Fruit fly (Drosophila melanogaster) whole organism, embryonic: ENCODE data around the gene ph-d.

Experiments
- CG10321 ChIP-seq: fragments of 200-800 bp; sonication (Bioruptor generic); IDR thresholded peaks from 2 replicates; pipeline ENCODE4 v1.3.6; 2022; ENCODE audit warnings: missing biosample characterization, missing genetic modification characterization
- CG10366 ChIP-seq: fragments of 200-800 bp; sonication (Bioruptor generic); IDR thresholded peaks from 2 replicates; pipeline ENCODE4 v1.3.6; 2022; ENCODE audit warnings: missing biosample characterization, missing genetic modification characterization
- CG10431 ChIP-seq: fragments of 200-800 bp; sonication (Bioruptor generic); optimal IDR thresholded peaks from 3 replicates; lab custom pipeline; 2018; ENCODE audit warnings: missing biosample characterization, mild to moderate bottlenecking, missing genetic modification characterization
- CG12219 ChIP-seq: fragments of 200-800 bp; sonication (Bioruptor generic); optimal IDR thresholded peaks from 3 replicates; lab custom pipeline; 2018; ENCODE audit warnings: missing biosample characterization, mild to moderate bottlenecking, missing genetic modification characterization
- CG14441 ChIP-seq: fragments of 200-800 bp; sonication (Bioruptor generic); IDR thresholded peaks from 2 replicates; pipeline ENCODE4 v1.3.6; 2022; ENCODE audit warnings: missing biosample characterization, missing genetic modification characterization
- CG15601 ChIP-seq: fragments of 200-800 bp; sonication (Bioruptor generic); optimal IDR thresholded peaks from 3 replicates; lab custom pipeline; 2019; ENCODE audit warnings: missing biosample characterization, mild to moderate bottlenecking, missing genetic modification characterization, moderate library complexity
- CG16779 ChIP-seq: fragments of 200-800 bp; sonication (Bioruptor generic); IDR thresholded peaks from 2 replicates; pipeline ENCODE4 v1.3.6; 2022; ENCODE audit warnings: missing biosample characterization, missing genetic modification characterization
- CG17328 ChIP-seq: fragments of 200-800 bp; sonication (Bioruptor generic); IDR thresholded peaks from 2 replicates; pipeline ENCODE4 v1.3.6; 2022; ENCODE audit warnings: missing biosample characterization, missing genetic modification characterization
- CG17359 ChIP-seq: fragments of 200-800 bp; sonication (Bioruptor generic); optimal IDR thresholded peaks from 3 replicates; lab custom pipeline; 2018; ENCODE audit warnings: missing biosample characterization, mild to moderate bottlenecking, missing genetic modification characterization, moderate library complexity
- CG18011 ChIP-seq: fragments of 200-800 bp; sonication (Bioruptor generic); optimal IDR thresholded peaks from 2 replicates; lab custom pipeline; 2017; ENCODE audit warnings: missing biosample characterization, missing genetic modification characterization, mild to moderate bottlenecking, moderate library complexity, missing genotype
- CG18599 ChIP-seq: fragments of 200-800 bp; sonication (Bioruptor generic); optimal IDR thresholded peaks from 3 replicates; lab custom pipeline; 2017; ENCODE audit warnings: missing biosample characterization, missing genetic modification characterization, mild to moderate bottlenecking, moderate library complexity, missing genetic modification reagents
- CG18764 ChIP-seq: fragments of 200-800 bp; sonication (Bioruptor generic); optimal IDR thresholded peaks from 3 replicates; lab custom pipeline; 2016; ENCODE audit warnings: missing biosample characterization, missing genetic modification characterization
- CG2199 ChIP-seq: fragments of 200-800 bp; sonication (Bioruptor generic); IDR thresholded peaks from 3 replicates; pipeline ENCODE4 v1.3.6; 2022; ENCODE audit warnings: missing biosample characterization, missing genetic modification characterization
- CG2678 ChIP-seq: fragments of 200-800 bp; sonication (Bioruptor generic); optimal IDR thresholded peaks from 3 replicates; lab custom pipeline; 2019; ENCODE audit warnings: missing biosample characterization, mild to moderate bottlenecking, missing genetic modification characterization, moderate library complexity
- CG30020 ChIP-seq: fragments of 200-800 bp; optimal IDR thresholded peaks from 2 replicates; lab custom pipeline; 2019; ENCODE audit warnings: missing biosample characterization, mild to moderate bottlenecking, missing genetic modification characterization, moderate library complexity
- CG34224 ChIP-seq: fragments of 200-800 bp; sonication (Bioruptor generic); IDR thresholded peaks from 3 replicates; pipeline ENCODE4 v1.3.6; 2022; ENCODE audit warnings: missing biosample characterization, missing genetic modification characterization; ENCODE audit not compliant: partially characterized antibody
- CG34376 ChIP-seq: fragments of 200-800 bp; sonication (Bioruptor generic); optimal IDR thresholded peaks from 2 replicates; lab custom pipeline; 2018; ENCODE audit warnings: missing biosample characterization, mild to moderate bottlenecking, missing genetic modification characterization
- CG4854 ChIP-seq: fragments of 200-800 bp; sonication (Bioruptor generic); optimal IDR thresholded peaks from 2 replicates; lab custom pipeline; 2016; ENCODE audit warnings: missing biosample characterization, missing genetic modification characterization, inconsistent platforms
- CG6175 ChIP-seq: fragments of 200-800 bp; sonication (Bioruptor generic); IDR thresholded peaks from 3 replicates; pipeline ENCODE4 v1.3.6; 2022; ENCODE audit warnings: missing biosample characterization, missing genetic modification characterization
- CG6254 ChIP-seq: fragments of 200-800 bp; sonication (Bioruptor generic); optimal IDR thresholded peaks from 3 replicates; lab custom pipeline; 2017; ENCODE audit warnings: mild to moderate bottlenecking, missing biosample characterization, missing genetic modification reagents, missing genetic modification characterization
- CG6765 ChIP-seq: fragments of 200-800 bp; sonication (Bioruptor generic); optimal IDR thresholded peaks from 3 replicates; lab custom pipeline; 2017; ENCODE audit warnings: missing biosample characterization, mild to moderate bottlenecking, missing genetic modification characterization
- CG8944 ChIP-seq: fragments of 200-800 bp; sonication (Bioruptor generic); optimal IDR thresholded peaks from 3 replicates; lab custom pipeline; 2016; ENCODE audit warnings: missing biosample characterization, missing genetic modification characterization
- CrebB ChIP-seq: fragments of 200-800 bp; sonication (Bioruptor generic); optimal IDR thresholded peaks from 3 replicates; lab custom pipeline; 2018; ENCODE audit warnings: missing biosample characterization, mild to moderate bottlenecking, missing genetic modification characterization
- Dip2 ChIP-seq: fragments of 200-800 bp; sonication (Bioruptor generic); IDR thresholded peaks from 2 replicates; pipeline ENCODE4 v1.3.6; 2022; ENCODE audit warnings: missing biosample characterization, missing genetic modification characterization
- Elba2 ChIP-seq: fragments of 200-800 bp; sonication (Bioruptor generic); optimal IDR thresholded peaks from 3 replicates; lab custom pipeline; 2016; ENCODE audit warnings: missing biosample characterization, missing genetic modification characterization
- HLH4C ChIP-seq: fragments of 200-800 bp; sonication (Bioruptor generic); IDR thresholded peaks from 3 replicates; pipeline ENCODE4 v1.3.6; 2022; ENCODE audit warnings: missing biosample characterization, missing genetic modification characterization; ENCODE audit not compliant: partially characterized antibody
- Hr51 ChIP-seq, 2 experiments: fragments of 200-800 bp; sonication (Bioruptor generic); optimal IDR thresholded peaks; 2 replicates in 1 of 2; 3 replicates in 1 of 2; lab custom pipeline; 2016 to 2018; ENCODE audit warnings: missing biosample characterization in 2 of 2, missing genetic modification characterization in 2 of 2, mild to moderate bottlenecking in 1 of 2, moderate library complexity in 1 of 2
- Hr78 ChIP-seq, 2 experiments: fragments of 200-800 bp in 1 of 2; fragments of >200 bp in 1 of 2; sonication (Bioruptor generic) in 1 of 2; optimal IDR thresholded peaks; 2 replicates each; lab custom pipeline; 2017 to 2019; ENCODE audit warnings: missing biosample characterization in 2 of 2, missing genetic modification characterization in 2 of 2, mild to moderate bottlenecking in 1 of 2, moderate library complexity in 1 of 2
- NC2α ChIP-seq: fragments of 200-800 bp; sonication (Bioruptor generic); optimal IDR thresholded peaks from 2 replicates; lab custom pipeline; 2016; ENCODE audit warnings: missing biosample characterization, missing genetic modification characterization
- NFAT ChIP-seq: fragments of 200-800 bp; sonication (Bioruptor generic); IDR thresholded peaks from 2 replicates; pipeline ENCODE4 v1.3.6; 2022; ENCODE audit warnings: missing biosample characterization, missing genetic modification characterization
- Sox100B ChIP-seq: fragments of 200-800 bp; sonication (Bioruptor generic); optimal IDR thresholded peaks from 3 replicates; lab custom pipeline; 2018; ENCODE audit warnings: missing biosample characterization, mild to moderate bottlenecking, missing genetic modification characterization
- Ssrp ChIP-seq: fragments of 200-800 bp; sonication (Bioruptor generic); optimal IDR thresholded peaks from 2 replicates; lab custom pipeline; 2018; ENCODE audit warnings: missing biosample characterization, mild to moderate bottlenecking, missing genetic modification characterization, moderate library complexity
- bsh ChIP-seq, 2 experiments: fragments of 200-800 bp; sonication (Bioruptor generic); optimal IDR thresholded peaks; 2 replicates each; lab custom pipeline; 2017 to 2018; ENCODE audit warnings: mild to moderate bottlenecking in 2 of 2, missing biosample characterization in 2 of 2, missing genetic modification characterization in 2 of 2, moderate library complexity in 1 of 2
- cad ChIP-seq: fragments of >200 bp; optimal IDR thresholded peaks from 2 replicates; lab custom pipeline; 2017; ENCODE audit warnings: missing biosample characterization, missing genetic modification characterization
- chif ChIP-seq, 2 experiments: fragments of 200-800 bp; sonication (Bioruptor generic); optimal IDR thresholded peaks; 3 replicates each; lab custom pipeline; 2016; ENCODE audit warnings: missing biosample characterization in 2 of 2, missing genetic modification characterization in 2 of 2
- ci ChIP-seq: fragments of 200-800 bp; sonication (Bioruptor generic); IDR thresholded peaks from 3 replicates; pipeline ENCODE4 v1.3.6; 2022; ENCODE audit warnings: missing biosample characterization, missing genetic modification characterization
- emc ChIP-seq: fragments of 200-800 bp; sonication (Bioruptor generic); optimal IDR thresholded peaks from 2 replicates; lab custom pipeline; 2016; ENCODE audit warnings: missing biosample characterization, missing genetic modification characterization
- gt ChIP-seq: fragments of 200-800 bp; sonication (Bioruptor generic); IDR thresholded peaks from 2 replicates; pipeline ENCODE4 v1.3.6; 2022; ENCODE audit warnings: missing biosample characterization, missing genetic modification characterization
- lmd ChIP-seq: fragments of 200-800 bp; sonication (Bioruptor generic); IDR thresholded peaks from 2 replicates; pipeline ENCODE4 v1.3.6; 2022; ENCODE audit warnings: missing biosample characterization, missing genetic modification characterization
- p53 ChIP-seq: fragments of 200-800 bp; sonication (Bioruptor generic); optimal IDR thresholded peaks from 2 replicates; lab custom pipeline; 2016; ENCODE audit warnings: missing biosample characterization, missing genetic modification characterization
- psq ChIP-seq: fragments of 200-800 bp; sonication (Bioruptor generic); optimal IDR thresholded peaks from 2 replicates; lab custom pipeline; 2017; ENCODE audit warnings: missing biosample characterization, missing genetic modification characterization
- ranshi ChIP-seq: fragments of 200-800 bp; sonication (Bioruptor generic); IDR thresholded peaks from 2 replicates; pipeline ENCODE4 v1.3.6; 2022; ENCODE audit warnings: missing biosample characterization, missing genetic modification characterization
- ro ChIP-seq: fragments of 200-800 bp; sonication (Bioruptor generic); IDR thresholded peaks from 2 replicates; pipeline ENCODE4 v1.3.6; 2022; ENCODE audit warnings: missing biosample characterization, missing genetic modification characterization
- salm ChIP-seq: fragments of 200-800 bp; sonication (Bioruptor generic); optimal IDR thresholded peaks from 2 replicates; lab custom pipeline; 2018; ENCODE audit warnings: missing biosample characterization, mild to moderate bottlenecking, missing genetic modification characterization
- sens-2 ChIP-seq: fragments of 200-800 bp; sonication (Bioruptor generic); IDR thresholded peaks from 2 replicates; pipeline ENCODE4 v1.3.6; 2022; ENCODE audit warnings: missing biosample characterization, missing genetic modification characterization
- so ChIP-seq: fragments of 200-800 bp; sonication (Bioruptor generic); IDR thresholded peaks from 3 replicates; pipeline ENCODE4 v1.3.6; 2022; ENCODE audit warnings: missing biosample characterization, missing genetic modification characterization
- sob ChIP-seq: fragments of 200-800 bp; sonication (Bioruptor generic); IDR thresholded peaks from 2 replicates; pipeline ENCODE4 v1.3.6; 2022; ENCODE audit warnings: missing biosample characterization, missing genetic modification characterization
- stc ChIP-seq: fragments of 200-800 bp; sonication (Bioruptor generic); IDR thresholded peaks from 2 replicates; pipeline ENCODE4 v1.3.6; 2022; ENCODE audit warnings: missing biosample characterization, missing genetic modification characterization
- tx ChIP-seq: fragments of 200-800 bp; sonication (Bioruptor generic); optimal IDR thresholded peaks from 2 replicates; lab custom pipeline; 2016; ENCODE audit warnings: missing biosample characterization, missing genetic modification characterization

Gene ph-d

DNA sequence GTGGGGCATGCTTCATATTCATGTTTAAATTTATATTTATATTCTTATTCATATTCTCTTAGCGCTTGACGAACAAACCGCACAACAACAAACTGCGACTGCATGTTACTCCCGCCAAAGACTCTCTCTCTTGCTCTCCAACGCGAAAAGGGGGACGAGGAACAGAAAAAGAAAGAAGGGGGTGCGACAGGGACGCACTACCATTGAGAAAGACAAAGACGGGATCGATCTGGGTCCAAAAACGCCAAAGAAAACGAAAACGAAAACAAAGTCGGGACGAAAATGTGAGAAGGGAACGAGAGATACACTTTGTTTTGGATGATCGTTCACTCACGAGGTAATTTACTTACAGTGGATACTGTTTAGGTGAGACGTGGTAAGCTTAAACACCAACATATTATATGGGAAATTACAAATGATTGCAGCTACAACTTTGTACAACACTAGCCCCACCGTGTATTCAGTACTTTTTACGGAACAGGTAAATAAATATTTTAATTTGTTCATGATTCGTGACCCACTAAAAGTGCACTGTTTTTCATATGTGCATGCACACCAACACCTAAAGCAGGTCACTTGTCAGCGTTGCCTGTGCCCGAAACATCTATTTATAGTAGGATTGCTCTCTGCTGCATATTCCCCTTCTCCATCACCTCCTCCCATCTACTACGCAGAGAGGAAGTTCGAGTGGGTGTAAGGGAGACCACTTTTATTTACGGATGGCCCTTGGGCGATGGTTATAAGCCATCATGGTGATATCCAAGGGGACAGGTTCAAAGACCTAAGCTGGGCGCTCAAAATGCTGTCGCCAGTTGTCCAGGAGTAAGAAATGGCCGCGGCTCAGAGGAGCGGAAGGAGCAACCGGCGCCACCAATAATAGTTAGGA is 1.1 kb downstream of the ph-d start (continued):
- TF ChIP-seq CG6175 (GFP tag; lab: Robert Waterston, UW) (no peak), stc (GFP tag; lab: Robert Waterston, UW) (no peak), CrebB (no peak), bsh (GFP tag; optimal IDR thresholded peaks at IDR 0.05; lab: Kevin White, UChicago) (peak; percentile 23 to 61), CG4854 (GFP tag; lab: Kevin White, UChicago) (no peak), CG18011 (GFP tag; lab: Kevin White, UChicago) (no peak), so (no peak), tx (GFP tag; lab: Kevin White, UChicago) (no peak), CG17328 (0 out of 2 replicates have a peak, but pooled peaks have one; percentile 38), CG34224 (GFP tag; lab: Robert Waterston, UW) (no peak), CG2199 (no peak), NC2α (GFP tag; lab: Kevin White, UChicago) (no peak), NFAT (GFP tag; lab: Robert Waterston, UW) (no peak), cad (GFP tag; lab: Kevin White, UChicago) (no peak), CG6765 (GFP tag; lab: Kevin White, UChicago) (no peak), Sox100B (GFP tag; lab: Kevin White, UChicago) (no peak), CG17359 (tag; lab: Kevin White, UChicago) (peak; percentile 38), Elba2 (GFP tag; lab: Kevin White, UChicago) (no peak), CG8944 (GFP tag; lab: Kevin White, UChicago) (no peak), CG34376 (GFP tag; lab: Kevin White, UChicago) (no peak), psq (peak; percentile 37), Hr51 (GFP tag; optimal IDR thresholded peaks at IDR 0.05; lab: Kevin White, UChicago) (no peak), Ssrp (peak; percentile 32), Hr78 (GFP tag; optimal IDR thresholded peaks at IDR 0.05; lab: Kevin White, UChicago) (peak in 1 of 2 experiments; percentile 10), CG10431 (no peak), chif (GFP tag; optimal IDR thresholded peaks at IDR 0.05; lab: Kevin White, UChicago) (peak in 1 of 2 experiments; percentile 38), Dip2 (no peak), CG16779 (GFP tag; lab: Robert Waterston, UW) (no peak), gt (GFP tag; lab: Robert Waterston, UW) (no peak), sob (no peak), HLH4C (GFP tag; lab: Robert Waterston, UW) (no peak), CG30020 (tag; lab: Kevin White, UChicago) (no peak), CG10321 (GFP tag; lab: Robert Waterston, UW) (no peak), CG15601 (peak; percentile 36), CG14441 (no peak), CG2678 (peak; percentile 50), emc (GFP tag; lab: Kevin White, UChicago) (no peak), salm (tag; lab: Kevin White, UChicago) (no peak), lmd (GFP tag; lab: Robert Waterston, UW) (peak; percentile 47; the same call in 1 of the 2 replicates), p53 (GFP tag; lab: Kevin White, UChicago) (no peak), CG18599 (GFP tag; lab: Kevin White, UChicago) (peak; percentile 18), sens-2 (GFP tag; lab: Robert Waterston, UW) (no peak), CG18764 (no peak), CG10366 (no peak; the same call in 1 of the 2 replicates), CG12219 (GFP tag; lab: Kevin White, UChicago) (peak; percentile 35), CG6254 (GFP tag; lab: Kevin White, UChicago) (no peak), ci (GFP tag; lab: Robert Waterston, UW) (no peak; the same call in 2 of the 3 replicates), ranshi (no peak), ro (no peak)
